Fruit fly (Drosophila melanogaster) whole organism, embryonic: ENCODE results near the gene mAChR-C.
A peak's percentile ranks its signal among the peaks of the same experiment; 100 is the strongest.

ENCODE experiments used
- B-H2 ChIP-seq: fragments of 200-800 bp; sonication (Bioruptor generic); optimal IDR thresholded peaks from 2 replicates; lab custom pipeline; 2018; ENCODE audit warnings: missing biosample characterization, mild to moderate bottlenecking, missing genetic modification characterization
- Bgb ChIP-seq: fragments of 200-800 bp; sonication (Bioruptor generic); IDR thresholded peaks from 2 replicates; pipeline ENCODE4 v1.3.6; 2022; ENCODE audit warnings: missing biosample characterization, missing genetic modification characterization; ENCODE audit not compliant: partially characterized antibody
- CG10654 ChIP-seq: fragments of 200-800 bp; sonication (Bioruptor generic); optimal IDR thresholded peaks from 2 replicates; lab custom pipeline; 2016; ENCODE audit warnings: missing biosample characterization, missing genetic modification characterization
- CG11247 ChIP-seq: fragments of 200-800 bp; sonication (Bioruptor generic); IDR thresholded peaks from 2 replicates; pipeline ENCODE4 v1.3.6; 2022; ENCODE audit warnings: missing biosample characterization, missing genetic modification characterization
- CG12155 ChIP-seq: fragments of 200-800 bp; sonication (Bioruptor generic); optimal IDR thresholded peaks from 3 replicates; lab custom pipeline; 2016; ENCODE audit warnings: missing biosample characterization, missing genetic modification characterization
- CG12219 ChIP-seq: fragments of 200-800 bp; sonication (Bioruptor generic); optimal IDR thresholded peaks from 3 replicates; lab custom pipeline; 2018; ENCODE audit warnings: missing biosample characterization, mild to moderate bottlenecking, missing genetic modification characterization
- CG14014 ChIP-seq: fragments of 200-800 bp; sonication (Bioruptor generic); IDR thresholded peaks from 2 replicates; pipeline ENCODE4 v1.3.6; 2022; ENCODE audit warnings: missing biosample characterization, missing genetic modification characterization
- CG1602 ChIP-seq: fragments of 200-800 bp; sonication (Bioruptor generic); optimal IDR thresholded peaks from 3 replicates; lab custom pipeline; 2016; ENCODE audit warnings: missing biosample characterization, missing genetic modification characterization
- CG2129 ChIP-seq: fragments of 200-800 bp; sonication (Bioruptor generic); IDR thresholded peaks from 2 replicates; pipeline ENCODE4 v1.3.6; 2022; ENCODE audit warnings: missing biosample characterization, missing genetic modification characterization; ENCODE audit not compliant: partially characterized antibody
- CG32767 ChIP-seq: fragments of 200-800 bp; sonication (Bioruptor generic); IDR thresholded peaks from 2 replicates; pipeline ENCODE4 v1.3.6; 2022; ENCODE audit warnings: missing biosample characterization, missing genetic modification characterization
- CG4360 ChIP-seq: fragments of 200-800 bp; sonication (Bioruptor generic); IDR thresholded peaks from 2 replicates; pipeline ENCODE4 v1.3.6; 2022; ENCODE audit warnings: missing biosample characterization, missing genetic modification characterization
- CG4854 ChIP-seq: fragments of 200-800 bp; sonication (Bioruptor generic); optimal IDR thresholded peaks from 2 replicates; lab custom pipeline; 2016; ENCODE audit warnings: missing biosample characterization, missing genetic modification characterization, inconsistent platforms
- CG6254 ChIP-seq: fragments of 200-800 bp; sonication (Bioruptor generic); optimal IDR thresholded peaks from 3 replicates; lab custom pipeline; 2017; ENCODE audit warnings: mild to moderate bottlenecking, missing biosample characterization, missing genetic modification reagents, missing genetic modification characterization
- CG6654 ChIP-seq: fragments of 200-800 bp; sonication (Bioruptor generic); optimal IDR thresholded peaks from 2 replicates; lab custom pipeline; 2017; ENCODE audit warnings: missing biosample characterization, mild to moderate bottlenecking, missing genetic modification characterization
- CG8281 ChIP-seq: fragments of 200-800 bp; sonication (Bioruptor generic); optimal IDR thresholded peaks from 2 replicates; lab custom pipeline; 2018; ENCODE audit warnings: missing biosample characterization, mild to moderate bottlenecking, missing genetic modification characterization, moderate library complexity
- CG8388 ChIP-seq: fragments of 200-800 bp; sonication (Bioruptor generic); optimal IDR thresholded peaks from 2 replicates; lab custom pipeline; 2019; ENCODE audit warnings: missing biosample characterization, mild to moderate bottlenecking, missing genetic modification characterization, moderate library complexity
- CG8478 ChIP-seq: fragments of >200 bp; optimal IDR thresholded peaks from 2 replicates; lab custom pipeline; 2018
- CHES-1-like ChIP-seq: fragments of 200-800 bp; sonication (Bioruptor generic); optimal IDR thresholded peaks from 2 replicates; lab custom pipeline; 2016; ENCODE audit warnings: missing biosample characterization, missing genetic modification characterization
- D ChIP-seq, 2 experiments: fragments of 200-800 bp in 1 of 2; fragments of >200 bp in 1 of 2; sonication (Bioruptor generic) in 1 of 2; optimal IDR thresholded peaks; 2 replicates in 1 of 2; 3 replicates in 1 of 2; lab custom pipeline; 2017; ENCODE audit warnings: mild to moderate bottlenecking in 1 of 2, missing biosample characterization in 1 of 2, missing genetic modification characterization in 1 of 2, missing genetic modification reagents in 1 of 2
- Dip3 ChIP-seq: fragments of 200-800 bp; sonication (Bioruptor generic); optimal IDR thresholded peaks from 3 replicates; lab custom pipeline; 2016; ENCODE audit warnings: missing biosample characterization, missing genetic modification characterization
- Ets97D ChIP-seq: fragments of 200-800 bp; sonication (Bioruptor generic); optimal IDR thresholded peaks from 3 replicates; lab custom pipeline; 2016; ENCODE audit warnings: missing biosample characterization, missing genetic modification characterization
- Hr78 ChIP-seq, 2 experiments: fragments of 200-800 bp in 1 of 2; fragments of >200 bp in 1 of 2; sonication (Bioruptor generic) in 1 of 2; optimal IDR thresholded peaks; 2 replicates each; lab custom pipeline; 2017 to 2019; ENCODE audit warnings: missing biosample characterization in 2 of 2, missing genetic modification characterization in 2 of 2, mild to moderate bottlenecking in 1 of 2, moderate library complexity in 1 of 2
- Sox100B ChIP-seq: fragments of 200-800 bp; sonication (Bioruptor generic); optimal IDR thresholded peaks from 3 replicates; lab custom pipeline; 2018; ENCODE audit warnings: missing biosample characterization, mild to moderate bottlenecking, missing genetic modification characterization
- Usf ChIP-seq: fragments of 200-800 bp; sonication (Bioruptor generic); optimal IDR thresholded peaks from 2 replicates; lab custom pipeline; 2017; ENCODE audit warnings: missing genotype, missing biosample characterization, missing genetic modification characterization
- ash1 ChIP-seq: fragments of 200-800 bp; sonication (Bioruptor generic); optimal IDR thresholded peaks from 2 replicates; lab custom pipeline; 2018; ENCODE audit warnings: missing biosample characterization, mild to moderate bottlenecking, missing genetic modification characterization
- bigmax ChIP-seq: fragments of 200-800 bp; sonication (Bioruptor generic); optimal IDR thresholded peaks from 2 replicates; lab custom pipeline; 2018; ENCODE audit warnings: missing biosample characterization, mild to moderate bottlenecking, missing genetic modification characterization
- cad ChIP-seq: fragments of >200 bp; optimal IDR thresholded peaks from 2 replicates; lab custom pipeline; 2017; ENCODE audit warnings: missing biosample characterization, missing genetic modification characterization
- caup ChIP-seq: fragments of 200-800 bp; sonication (Bioruptor generic); optimal IDR thresholded peaks from 3 replicates; lab custom pipeline; 2017; ENCODE audit warnings: missing biosample characterization, mild to moderate bottlenecking, missing genetic modification characterization, moderate library complexity; ENCODE audit not compliant: severe bottlenecking
- chm ChIP-seq: fragments of 200-800 bp; sonication (Bioruptor generic); IDR thresholded peaks from 2 replicates; pipeline ENCODE4 v1.3.6; 2022; ENCODE audit warnings: missing biosample characterization, missing genetic modification characterization
- crp ChIP-seq, 2 experiments: fragments of 200-800 bp; sonication (Bioruptor generic); optimal IDR thresholded peaks; 2 replicates in 1 of 2; 3 replicates in 1 of 2; lab custom pipeline; 2017; ENCODE audit warnings: missing biosample characterization in 2 of 2, missing genetic modification characterization in 2 of 2, mild to moderate bottlenecking in 1 of 2, moderate library complexity in 1 of 2
- cwo ChIP-seq: fragments of 200-800 bp; sonication (Bioruptor generic); optimal IDR thresholded peaks from 3 replicates; lab custom pipeline; 2017; ENCODE audit warnings: missing biosample characterization, missing genetic modification characterization, mild to moderate bottlenecking, moderate library complexity, missing genetic modification reagents
- ems ChIP-seq: fragments of 200-800 bp; sonication (Bioruptor generic); optimal IDR thresholded peaks from 3 replicates; lab custom pipeline; 2016; ENCODE audit warnings: missing biosample characterization, missing genetic modification characterization
- fd3F ChIP-seq: fragments of 200-800 bp; sonication (Bioruptor generic); optimal IDR thresholded peaks from 2 replicates; lab custom pipeline; 2018; ENCODE audit warnings: missing biosample characterization, mild to moderate bottlenecking, missing genetic modification characterization, moderate library complexity
- nerfin-1 ChIP-seq: fragments of 200-800 bp; sonication (Bioruptor generic); optimal IDR thresholded peaks from 3 replicates; lab custom pipeline; 2019; ENCODE audit warnings: missing biosample characterization, mild to moderate bottlenecking, missing genetic modification characterization, moderate library complexity
- nmo ChIP-seq: fragments of 200-800 bp; sonication (Bioruptor generic); optimal IDR thresholded peaks from 2 replicates; lab custom pipeline; 2018; ENCODE audit warnings: missing biosample characterization, mild to moderate bottlenecking, missing genetic modification characterization, moderate library complexity
- pan ChIP-seq, 4 experiments: fragments of >200 bp in 3 of 4; fragments of 200-800 bp in 1 of 4; sonication (Bioruptor generic) in 1 of 4; optimal IDR thresholded peaks in 3 of 4; IDR thresholded peaks in 1 of 4; 2 replicates each; pipeline versions ENCODE4 v1.3.6 to Lab custom; 2017 to 2022; ENCODE audit warnings: missing biosample characterization in 2 of 4, missing genetic modification characterization in 2 of 4, mixed read lengths in 1 of 4
- pita ChIP-seq: fragments of 200-800 bp; sonication (Bioruptor generic); optimal IDR thresholded peaks from 2 replicates; lab custom pipeline; 2017; ENCODE audit warnings: missing biosample characterization, mild to moderate bottlenecking, missing genetic modification characterization
- pnt ChIP-seq: fragments of 200-800 bp; sonication (Bioruptor generic); optimal IDR thresholded peaks from 3 replicates; lab custom pipeline; 2016; ENCODE audit warnings: missing biosample characterization, missing genetic modification characterization
- pros ChIP-seq: fragments of 200-800 bp; sonication (Bioruptor generic); optimal IDR thresholded peaks from 3 replicates; lab custom pipeline; 2019; ENCODE audit warnings: missing biosample characterization, mild to moderate bottlenecking, missing genetic modification characterization, moderate library complexity
- repo ChIP-seq: fragments of 200-800 bp; sonication (Bioruptor generic); optimal IDR thresholded peaks from 2 replicates; lab custom pipeline; 2016; ENCODE audit warnings: missing biosample characterization, missing genetic modification characterization
- slbo ChIP-seq: fragments of 200-800 bp; sonication (Bioruptor generic); IDR thresholded peaks from 2 replicates; pipeline ENCODE4 v1.3.6; 2022; ENCODE audit warnings: missing biosample characterization, missing genetic modification characterization
- sqz ChIP-seq: fragments of 200-800 bp; sonication (Bioruptor generic); optimal IDR thresholded peaks from 3 replicates; lab custom pipeline; 2018; ENCODE audit warnings: missing biosample characterization, mild to moderate bottlenecking, missing genetic modification characterization
- tin ChIP-seq: fragments of 200-800 bp; sonication (Bioruptor generic); optimal IDR thresholded peaks from 3 replicates; lab custom pipeline; 2016; ENCODE audit warnings: missing biosample characterization, missing genetic modification characterization
- tll ChIP-seq, 2 experiments: fragments of 200-800 bp in 1 of 2; fragments of >200 bp in 1 of 2; sonication (Bioruptor generic) in 1 of 2; optimal IDR thresholded peaks; 2 replicates each; lab custom pipeline; 2017 to 2019; ENCODE audit warnings: missing biosample characterization in 2 of 2, missing genetic modification characterization in 2 of 2, mild to moderate bottlenecking in 1 of 2, moderate library complexity in 1 of 2
- ttk ChIP-seq: fragments of 200-800 bp; sonication (Bioruptor generic); IDR thresholded peaks from 2 replicates; pipeline ENCODE4 v2.1.2; 2022; ENCODE audit warnings: missing biosample characterization, missing genetic modification characterization
- vnd ChIP-seq: fragments of 200-800 bp; sonication (Bioruptor generic); IDR thresholded peaks from 3 replicates; pipeline ENCODE4 v1.3.6; 2022; ENCODE audit warnings: missing biosample characterization, missing genetic modification characterization; ENCODE audit not compliant: partially characterized antibody
- vvl ChIP-seq: fragments of 200-800 bp; sonication (Bioruptor generic); IDR thresholded peaks from 2 replicates; pipeline ENCODE4 v1.3.6; 2022; ENCODE audit warnings: missing biosample characterization, missing genetic modification characterization
- zf30C ChIP-seq: fragments of 200-800 bp; sonication (Bioruptor generic); optimal IDR thresholded peaks from 3 replicates; lab custom pipeline; 2018; ENCODE audit warnings: missing biosample characterization, mild to moderate bottlenecking, missing genetic modification characterization

mAChR-C gene

dm6 chrX:6868024-6868628, 35.6 kb upstream of the mAChR-C start (continued):
- TF ChIP-seq ems (GFP tag; lab: Kevin White, UChicago), result no peak
- TF ChIP-seq cad, result no peak
- TF ChIP-seq pnt, result no peak
- TF ChIP-seq Bgb (GFP tag; lab: Robert Waterston, UW), result peak; percentile 49; the same call in 1 of the 2 replicates
- TF ChIP-seq pros (GFP tag; lab: Kevin White, UChicago), result peak; percentile 75
- peak; percentile 26; the same call in 1 of the 2 replicates for TF ChIP-seq CG32767 (GFP tag; lab: Robert Waterston, UW)
- no peak for TF ChIP-seq pan (optimal IDR thresholded peaks at IDR 0.05; lab: Kevin White, UChicago)
- peak in 1 of 2 experiments; percentile 17 for TF ChIP-seq pan (GFP tag; optimal IDR thresholded peaks at IDR 0.05 in 1 of 2, IDR thresholded peaks at IDR 0.05 in 1 of 2)
- peak; percentile 15; the same call in 1 of the 2 replicates for TF ChIP-seq vvl (GFP tag; lab: Robert Waterston, UW)
- TF ChIP-seq Dip3, result no peak
- TF ChIP-seq B-H2 (GFP tag; lab: Kevin White, UChicago), result no peak
- TF ChIP-seq CG10654 (GFP tag; lab: Kevin White, UChicago), result no peak
- TF ChIP-seq CG2129, result no peak
- TF ChIP-seq CG6654 (GFP tag; lab: Kevin White, UChicago), result peak; percentile 6
- no peak for TF ChIP-seq Ets97D (GFP tag; lab: Kevin White, UChicago)
- TF ChIP-seq Hr78 (GFP tag; optimal IDR thresholded peaks at IDR 0.05; lab: Kevin White, UChicago), result peak in 1 of 2 experiments; percentile 3
- no peak for TF ChIP-seq crp (GFP tag; optimal IDR thresholded peaks at IDR 0.05; lab: Kevin White, UChicago)
- TF ChIP-seq slbo, result peak; percentile 44
- TF ChIP-seq tin (GFP tag; lab: Kevin White, UChicago), result no peak
- peak; percentile 75 for TF ChIP-seq chm (GFP tag; lab: Robert Waterston, UW)
- TF ChIP-seq repo (GFP tag; lab: Kevin White, UChicago), result peak; percentile 6
- no peak for TF ChIP-seq vnd
- TF ChIP-seq pita (GFP tag; lab: Kevin White, UChicago), result no peak
- TF ChIP-seq CG1602 (GFP tag; lab: Kevin White, UChicago), result no peak
- TF ChIP-seq fd3F (GFP tag; lab: Kevin White, UChicago), result no peak
- TF ChIP-seq CG8281 (tag; lab: Kevin White, UChicago), result no peak
- TF ChIP-seq CG12219 (GFP tag; lab: Kevin White, UChicago), result no peak
- TF ChIP-seq CG11247 (GFP tag; lab: Robert Waterston, UW), result no peak
- peak; percentile 25 for TF ChIP-seq CHES-1-like
- TF ChIP-seq zf30C (GFP tag; lab: Kevin White, UChicago), result no peak
- peak in 1 of 2 experiments; percentile 5 for TF ChIP-seq tll (GFP tag; optimal IDR thresholded peaks at IDR 0.05; lab: Kevin White, UChicago)
- no peak for TF ChIP-seq CG8478 (lab: Kevin White, UChicago)
- TF ChIP-seq ttk (GFP tag; lab: Robert Waterston, UW), result no peak
- TF ChIP-seq Usf (GFP tag; lab: Kevin White, UChicago), result no peak
- no peak for TF ChIP-seq bigmax (GFP tag; lab: Kevin White, UChicago)
- TF ChIP-seq cwo (GFP tag; lab: Kevin White, UChicago), result no peak
- peak; percentile 43 for TF ChIP-seq nmo (GFP tag; lab: Kevin White, UChicago)
- no peak for TF ChIP-seq CG4854
- TF ChIP-seq ash1, result peak; percentile 47
- peak; percentile 92 for TF ChIP-seq CG4360
- TF ChIP-seq CG6254 (GFP tag; lab: Kevin White, UChicago), result no peak
- TF ChIP-seq caup (GFP tag; lab: Kevin White, UChicago), result no peak
- TF ChIP-seq CG14014, result no peak
- peak; percentile 9 for TF ChIP-seq CG8388 (GFP tag; lab: Kevin White, UChicago)
- TF ChIP-seq nerfin-1 (tag; lab: Kevin White, UChicago), result peak; percentile 57
- TF ChIP-seq Sox100B (GFP tag; lab: Kevin White, UChicago), result no peak
- TF ChIP-seq sqz (GFP tag; lab: Kevin White, UChicago), result peak; percentile 53
- no peak for TF ChIP-seq D (optimal IDR thresholded peaks at IDR 0.05; lab: Kevin White, UChicago)
- peak; percentile 35 for TF ChIP-seq D (GFP tag; optimal IDR thresholded peaks at IDR 0.05; lab: Kevin White, UChicago)
- no peak for TF ChIP-seq CG12155 (GFP tag; lab: Kevin White, UChicago)
